Fruit fly (Drosophila melanogaster): ENCODE data around the gene beta-Spec.

Gene beta-Spec

DNA sequence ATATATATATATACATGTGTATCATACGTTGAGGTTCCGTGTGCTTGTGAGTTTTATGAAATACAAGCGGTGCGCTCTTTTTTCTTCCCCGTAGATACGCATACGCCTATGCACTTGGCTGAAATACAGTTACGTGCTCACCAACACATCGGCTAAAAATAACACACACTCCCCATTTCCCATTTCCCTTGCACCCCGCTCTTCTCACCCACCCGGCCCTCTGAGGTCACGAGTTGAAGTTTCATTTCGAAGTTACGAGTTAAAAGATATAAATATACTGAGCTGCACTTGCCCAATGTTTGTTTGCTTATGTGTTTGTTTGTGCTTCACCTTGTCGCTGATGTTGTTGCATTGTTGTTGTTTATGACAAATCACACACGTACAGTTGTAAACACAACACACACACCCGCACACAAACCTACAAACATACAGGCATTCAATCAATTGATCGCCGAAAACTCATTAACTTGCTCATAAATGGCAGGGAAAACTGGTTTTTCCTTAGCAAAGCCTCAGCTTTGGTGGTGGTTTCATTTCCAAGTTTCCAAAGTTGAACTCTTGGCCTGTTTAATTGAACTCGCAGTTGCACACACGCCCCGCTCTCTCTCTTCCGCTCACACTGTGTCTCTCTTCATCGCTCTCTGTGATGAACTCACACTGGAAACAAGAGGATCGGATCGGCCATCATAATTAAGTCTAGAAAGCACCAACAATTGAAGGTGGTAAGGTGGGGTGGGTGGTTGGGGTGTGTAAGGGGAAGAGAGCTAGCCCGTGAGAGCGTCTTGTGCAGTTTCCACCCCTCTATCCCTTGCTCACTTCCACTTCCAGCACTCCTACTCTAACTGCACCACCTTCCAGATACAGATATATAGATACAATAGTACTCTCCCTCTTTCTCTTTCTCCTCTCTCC, 1.3 kb downstream of the beta-Spec start (continued):
- TF ChIP-seq CG1832 (GFP tag; optimal IDR thresholded peaks at IDR 0.05) (peak; percentile 75), ewg (GFP tag; optimal IDR thresholded peaks at IDR 0.05) (no peak), mirr (GFP tag; optimal IDR thresholded peaks at IDR 0.05) (no peak), Deaf1 (tag; optimal IDR thresholded peaks at IDR 0.05) (no peak), Lpt (GFP tag; optimal IDR thresholded peaks at IDR 0.05) (no peak), CG11085 (GFP tag; IDR thresholded peaks at IDR 0.05) (no peak), hkb (optimal IDR thresholded peaks at IDR 0.05) (no peak), hkb (GFP tag; IDR thresholded peaks at IDR 0.05) (peak; percentile 6; the same call in 1 of the 2 replicates), CG8089 (GFP tag; optimal IDR thresholded peaks at IDR 0.05) (no peak), Nf-YA (GFP tag; IDR thresholded peaks at IDR 0.05) (no peak), Ets97D (GFP tag; optimal IDR thresholded peaks at IDR 0.05) (no peak), Sox102F (GFP tag; optimal IDR thresholded peaks at IDR 0.05) (no peak), CG32772 (GFP tag; IDR thresholded peaks at IDR 0.05) (no peak), Sox100B (GFP tag; optimal IDR thresholded peaks at IDR 0.05) (no peak), otp (GFP tag; IDR thresholded peaks at IDR 0.05) (no peak), abd-A (tag; optimal IDR thresholded peaks at IDR 0.05) (peak; percentile 36), CkIIα-i1 (GFP tag; IDR thresholded peaks at IDR 0.05) (no peak), HLHmδ (GFP tag; optimal IDR thresholded peaks at IDR 0.05) (no peak), row (GFP tag; IDR thresholded peaks at IDR 0.05) (no peak), esg (GFP tag; conservative IDR thresholded peaks at IDR 0.05) (no peak), her (GFP tag; optimal IDR thresholded peaks at IDR 0.05) (no peak), Stat92E (GFP tag; optimal IDR thresholded peaks at IDR 0.05) (no peak), CG3407 (GFP tag; optimal IDR thresholded peaks at IDR 0.05) (no peak), CG7963 (GFP tag; IDR thresholded peaks at IDR 0.05; ENCODE audit: partially characterized antibody) (no peak), gce (GFP tag; IDR thresholded peaks at IDR 0.05) (no peak), aop (GFP tag; IDR thresholded peaks at IDR 0.05) (no peak), Hsf (GFP tag; optimal IDR thresholded peaks at IDR 0.05) (no peak), CG1647 (GFP tag; optimal IDR thresholded peaks at IDR 0.05) (no peak), CG8944 (GFP tag; optimal IDR thresholded peaks at IDR 0.05) (no peak), CG14710 (tag; optimal IDR thresholded peaks at IDR 0.05) (no peak), Ptx1 (GFP tag; IDR thresholded peaks at IDR 0.05) (no peak), CG31365 (tag; optimal IDR thresholded peaks at IDR 0.05) (no peak), amos (GFP tag; IDR thresholded peaks at IDR 0.05; ENCODE audit: partially characterized antibody) (no peak), CG8281 (tag; optimal IDR thresholded peaks at IDR 0.05) (no peak), danr (GFP tag; IDR thresholded peaks at IDR 0.05) (no peak), CG1233 (GFP tag; optimal IDR thresholded peaks at IDR 0.05) (no peak), tll (GFP tag; optimal IDR thresholded peaks at IDR 0.05) (no peak), ab (GFP tag; optimal IDR thresholded peaks at IDR 0.05) (no peak), CG13123 (GFP tag; optimal IDR thresholded peaks at IDR 0.05) (no peak), mld (GFP tag; IDR thresholded peaks at IDR 0.05; ENCODE audit: partially characterized antibody) (no peak), Fer1 (GFP tag; optimal IDR thresholded peaks at IDR 0.05) (no peak), chinmo (GFP tag; IDR thresholded peaks at IDR 0.05; ENCODE audit: partially characterized antibody) (0 out of 4 replicates have a peak, but pooled peaks have one; percentile 66), CG6689 (GFP tag; IDR thresholded peaks at IDR 0.05) (no peak; the same call in 1 of the 2 replicates), bbx (GFP tag; IDR thresholded peaks at IDR 0.05; ENCODE audit: partially characterized antibody) (0 out of 2 replicates have a peak, but pooled peaks have one; percentile 25), hth (optimal IDR thresholded peaks at IDR 0.05) (no peak), CG13894 (tag; optimal IDR thresholded peaks at IDR 0.05) (no peak), CG17612 (GFP tag; IDR thresholded peaks at IDR 0.05) (no peak), CG17385 (GFP tag; optimal IDR thresholded peaks at IDR 0.05) (no peak), CG6813 (GFP tag; optimal IDR thresholded peaks at IDR 0.05) (no peak)
